Worm (Caenorhabditis elegans) whole organism, midembryonic: ENCODE results near the gene F54F12.1.
A peak's percentile ranks its signal among the peaks of the same experiment; 100 is the strongest.

Experiments
- T22C8.4 ChIP-seq: fragments of 200-800 bp; sonication (Bioruptor generic); IDR thresholded peaks from 2 replicates; pipeline ENCODE4 v1.3.6; 2022; ENCODE audit warnings: missing genetic modification characterization, missing compliant biosample characterization
- flt-1 ChIP-seq: fragments of 200-800 bp; sonication (Bioruptor generic); IDR thresholded peaks from 2 replicates; pipeline ENCODE4 v1.3.6; 2022; ENCODE audit warnings: missing genetic modification characterization, missing compliant biosample characterization
- klf-2 ChIP-seq: fragments of 200-800 bp; sonication (Bioruptor generic); conservative IDR thresholded peaks from 2 replicates; pipeline ENCODE4 v1.3.6; 2022; ENCODE audit warnings: missing genetic modification reagents, missing genetic modification characterization, missing compliant biosample characterization
- med-1 ChIP-seq: sonication (generic microtip); optimal IDR thresholded peaks from 2 replicates; lab custom pipeline; 2017; ENCODE audit warnings: missing genetic modification characterization, mild to moderate bottlenecking, missing compliant biosample characterization, antibody characterized with exemption, missing genetic modification reagents; ENCODE audit not compliant: insufficient read depth
- ref-1 ChIP-seq: fragments of 200-800 bp; sonication (Bioruptor generic); conservative IDR thresholded peaks from 2 replicates; pipeline ENCODE4 v1.3.6; 2022; ENCODE audit warnings: missing genetic modification reagents, missing genetic modification characterization, missing compliant biosample characterization
- tab-1 ChIP-seq: fragments of 200-800 bp; sonication (Bioruptor generic); IDR thresholded peaks from 2 replicates; pipeline ENCODE4 v1.3.6; 2022; ENCODE audit warnings: missing genetic modification characterization, missing compliant biosample characterization
- ztf-23 ChIP-seq: fragments of 200-800 bp; sonication (Bioruptor generic); IDR thresholded peaks from 2 replicates; pipeline ENCODE4 v1.3.6; 2022; ENCODE audit warnings: missing genetic modification reagents, missing genetic modification characterization, missing compliant biosample characterization
- ztf-29 ChIP-seq: fragments of 200-800 bp; sonication (Bioruptor generic); IDR thresholded peaks from 2 replicates; pipeline ENCODE4 v1.3.6; 2022; ENCODE audit warnings: missing genetic modification reagents, missing genetic modification characterization, missing compliant biosample characterization

DNA sequence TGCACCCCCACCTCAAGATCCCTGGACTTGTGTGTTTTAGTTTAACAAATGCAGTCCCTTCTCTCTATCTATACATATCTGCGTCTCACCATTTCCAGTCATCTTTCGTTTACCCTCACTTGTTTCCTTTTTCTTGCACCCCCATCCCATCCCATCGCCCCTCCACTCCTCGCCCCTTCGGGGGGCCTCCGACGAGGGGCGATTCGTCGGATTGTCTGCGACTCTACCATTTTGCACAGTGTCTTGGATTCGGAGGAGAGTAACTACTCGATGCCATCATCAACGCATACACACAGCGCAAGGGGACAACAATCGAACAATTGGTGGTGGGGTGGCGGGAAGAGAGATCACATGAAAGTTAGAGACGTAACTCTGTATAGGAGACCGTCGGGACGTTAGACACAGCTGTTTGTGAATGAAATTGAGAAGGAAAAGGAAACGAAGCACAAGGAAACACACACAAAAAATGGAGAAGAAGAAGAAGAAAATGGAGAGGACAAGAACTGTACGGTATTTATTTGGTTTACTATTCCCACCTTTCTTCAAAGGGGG is 7.2 kb upstream of the F54F12.1 start:
- TF ChIP-seq klf-2 (GFP tag; lab: Robert Waterston, UW) (no peak), T22C8.4 (GFP tag; lab: Robert Waterston, UW) (no peak), flt-1 (GFP tag; lab: Robert Waterston, UW) (peak; percentile 68; the same call in 1 of the 2 replicates), ztf-29 (GFP tag; lab: Robert Waterston, UW) (no peak; the same call in 1 of the 2 replicates), ref-1 (GFP tag; lab: Robert Waterston, UW) (no peak), med-1 (GFP tag; lab: Kevin White, UChicago) (no peak), tab-1 (GFP tag; lab: Robert Waterston, UW) (no peak), ztf-23 (peak; percentile 82)
